Worm (Caenorhabditis elegans): Measurements from ENCODE around the gene C04C11.1.

DNA sequence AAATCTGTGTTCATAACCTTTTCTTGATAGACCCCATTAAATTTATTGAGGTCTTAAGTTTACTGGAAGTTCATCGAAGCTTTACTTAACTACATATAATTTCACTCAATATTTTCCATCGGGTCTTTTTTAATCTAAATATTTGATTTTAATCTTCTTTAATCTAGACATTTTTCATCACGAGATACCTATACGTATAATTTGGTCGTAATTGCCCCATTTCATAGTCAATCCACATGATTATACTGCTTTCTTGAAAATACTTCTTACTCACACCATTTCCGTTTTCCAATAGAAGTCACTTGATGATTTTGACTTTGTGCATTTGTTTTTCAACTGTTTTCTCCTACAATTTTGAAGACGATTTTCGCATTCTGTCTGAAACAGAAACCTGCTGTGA lies 34.1 kb upstream of the C04C11.1 start, which contains the start of gene irld-24:
- no peak for TF ChIP-seq klf-2 (GFP tag; conservative IDR thresholded peaks at IDR 0.05)
- TF ChIP-seq ztf-29 (GFP tag; IDR thresholded peaks at IDR 0.05) = no peak
- no peak for TF ChIP-seq med-1 (GFP tag; optimal IDR thresholded peaks at IDR 0.05; ENCODE audit: insufficient read depth)
- no peak for TF ChIP-seq T22C8.4 (GFP tag; IDR thresholded peaks at IDR 0.05)
- no peak for TF ChIP-seq flt-1 (GFP tag; IDR thresholded peaks at IDR 0.05)

All from whole organism, midembryonic.